Fruit fly (Drosophila melanogaster) whole organism, embryonic: ENCODE measurements around the gene CG14174.

Experiments
- Antp ChIP-seq: fragments of 200-800 bp; sonication (Bioruptor generic); optimal IDR thresholded peaks from 3 replicates; lab custom pipeline; 2016; ENCODE audit warnings: missing biosample characterization, missing genetic modification characterization
- CG1024 ChIP-seq: fragments of 200-800 bp; sonication (Bioruptor generic); IDR thresholded peaks from 2 replicates; pipeline ENCODE4 v1.3.6; 2022; ENCODE audit warnings: missing biosample characterization, missing genetic modification characterization
- CG10267 ChIP-seq: fragments of 200-800 bp; sonication (Bioruptor generic); optimal IDR thresholded peaks from 2 replicates; lab custom pipeline; 2018; ENCODE audit warnings: missing biosample characterization, mild to moderate bottlenecking, missing genetic modification characterization, moderate library complexity
- CG10565 ChIP-seq: fragments of 200-800 bp; sonication (Bioruptor generic); optimal IDR thresholded peaks from 3 replicates; lab custom pipeline; 2016; ENCODE audit warnings: missing biosample characterization, mild to moderate bottlenecking, missing genetic modification characterization
- CG10979 ChIP-seq: fragments of 200-800 bp; sonication (Bioruptor generic); optimal IDR thresholded peaks from 2 replicates; lab custom pipeline; 2018; ENCODE audit warnings: missing biosample characterization, mild to moderate bottlenecking, missing genetic modification characterization, moderate library complexity
- CG13287 ChIP-seq: fragments of 200-800 bp; sonication (Bioruptor generic); IDR thresholded peaks from 2 replicates; pipeline ENCODE4 v1.3.6; 2022; ENCODE audit warnings: missing biosample characterization, missing genetic modification characterization; ENCODE audit not compliant: partially characterized antibody
- CG17359 ChIP-seq: fragments of 200-800 bp; sonication (Bioruptor generic); optimal IDR thresholded peaks from 3 replicates; lab custom pipeline; 2018; ENCODE audit warnings: missing biosample characterization, mild to moderate bottlenecking, missing genetic modification characterization, moderate library complexity
- CG17361 ChIP-seq: fragments of 200-800 bp; sonication (Bioruptor generic); IDR thresholded peaks from 3 replicates; pipeline ENCODE4 v1.3.6; 2022; ENCODE audit warnings: missing biosample characterization, missing genetic modification characterization
- CG17568 ChIP-seq: fragments of 200-800 bp; sonication (Bioruptor generic); optimal IDR thresholded peaks from 2 replicates; lab custom pipeline; 2018; ENCODE audit warnings: missing biosample characterization, mild to moderate bottlenecking, missing genetic modification characterization, moderate library complexity
- CG18619 ChIP-seq: fragments of 200-800 bp; sonication (Bioruptor generic); optimal IDR thresholded peaks from 3 replicates; lab custom pipeline; 2017; ENCODE audit warnings: missing biosample characterization, mild to moderate bottlenecking, missing genetic modification characterization
- CG2678 ChIP-seq: fragments of 200-800 bp; sonication (Bioruptor generic); optimal IDR thresholded peaks from 3 replicates; lab custom pipeline; 2019; ENCODE audit warnings: missing biosample characterization, mild to moderate bottlenecking, missing genetic modification characterization, moderate library complexity
- CG2889 ChIP-seq: fragments of 200-800 bp; sonication (Bioruptor generic); IDR thresholded peaks from 3 replicates; pipeline ENCODE4 v1.3.6; 2022; ENCODE audit warnings: missing biosample characterization, missing genetic modification characterization
- CG4404 ChIP-seq: fragments of 200-800 bp; sonication (Bioruptor generic); IDR thresholded peaks from 2 replicates; pipeline ENCODE4 v1.3.6; 2022; ENCODE audit warnings: missing biosample characterization, missing genetic modification characterization
- CG4707 ChIP-seq: fragments of 200-800 bp; sonication (Bioruptor generic); optimal IDR thresholded peaks from 2 replicates; lab custom pipeline; 2018; ENCODE audit warnings: missing biosample characterization, mild to moderate bottlenecking, missing genetic modification characterization, moderate library complexity
- CG5245 ChIP-seq: fragments of 200-800 bp; sonication (Bioruptor generic); optimal IDR thresholded peaks from 3 replicates; lab custom pipeline; 2016; ENCODE audit warnings: missing biosample characterization, missing genetic modification characterization
- CG6254 ChIP-seq: fragments of 200-800 bp; sonication (Bioruptor generic); optimal IDR thresholded peaks from 3 replicates; lab custom pipeline; 2017; ENCODE audit warnings: mild to moderate bottlenecking, missing biosample characterization, missing genetic modification reagents, missing genetic modification characterization
- CG6689 ChIP-seq: fragments of 200-800 bp; sonication (Bioruptor generic); IDR thresholded peaks from 2 replicates; pipeline ENCODE4 v1.3.6; 2022; ENCODE audit warnings: missing biosample characterization, missing genetic modification characterization
- CG7357 ChIP-seq: fragments of 200-800 bp; sonication (Bioruptor generic); IDR thresholded peaks from 3 replicates; pipeline ENCODE4 v1.3.6; 2022; ENCODE audit warnings: missing biosample characterization, missing genetic modification characterization
- CG7928 ChIP-seq: fragments of 200-800 bp; sonication (Bioruptor generic); optimal IDR thresholded peaks from 2 replicates; lab custom pipeline; 2017; ENCODE audit warnings: missing biosample characterization, mild to moderate bottlenecking, missing genetic modification characterization
- CG8089 ChIP-seq: fragments of 200-800 bp; sonication (Bioruptor generic); optimal IDR thresholded peaks from 3 replicates; lab custom pipeline; 2016; ENCODE audit warnings: missing biosample characterization, missing genetic modification characterization
- CG9817 ChIP-seq: fragments of 200-800 bp; sonication (Bioruptor generic); optimal IDR thresholded peaks from 2 replicates; lab custom pipeline; 2018; ENCODE audit warnings: missing biosample characterization, mild to moderate bottlenecking, missing genetic modification characterization, moderate library complexity
- D ChIP-seq, 2 experiments: fragments of 200-800 bp in 1 of 2; fragments of >200 bp in 1 of 2; sonication (Bioruptor generic) in 1 of 2; optimal IDR thresholded peaks; 2 replicates in 1 of 2; 3 replicates in 1 of 2; lab custom pipeline; 2017; ENCODE audit warnings: mild to moderate bottlenecking in 1 of 2, missing biosample characterization in 1 of 2, missing genetic modification characterization in 1 of 2, missing genetic modification reagents in 1 of 2
- Deaf1 ChIP-seq: fragments of 200-800 bp; optimal IDR thresholded peaks from 3 replicates; lab custom pipeline; 2019; ENCODE audit warnings: missing biosample characterization, mild to moderate bottlenecking, missing genetic modification characterization, moderate library complexity
- E2f1 ChIP-seq: fragments of 200-800 bp; sonication (Bioruptor generic); IDR thresholded peaks from 2 replicates; pipeline ENCODE4 v1.3.6; 2022; ENCODE audit warnings: missing biosample characterization, missing genetic modification characterization
- GATAe ChIP-seq: fragments of 200-800 bp; sonication (Bioruptor generic); conservative IDR thresholded peaks from 2 replicates; pipeline ENCODE4 v1.3.6; 2022; ENCODE audit warnings: missing biosample characterization, missing genetic modification characterization
- Gug ChIP-seq: fragments of 200-800 bp; sonication (Bioruptor generic); IDR thresholded peaks from 4 replicates; pipeline ENCODE4 v1.3.6; 2022; ENCODE audit warnings: missing biosample characterization, missing genetic modification characterization
- Hmr ChIP-seq: fragments of 200-800 bp; sonication (Bioruptor generic); optimal IDR thresholded peaks from 3 replicates; lab custom pipeline; 2017; ENCODE audit warnings: mild to moderate bottlenecking, missing biosample characterization, missing genetic modification reagents, missing genetic modification characterization
- Mrtf ChIP-seq: fragments of 200-800 bp; sonication (Bioruptor generic); IDR thresholded peaks from 3 replicates; pipeline ENCODE4 v1.3.6; 2022; ENCODE audit warnings: missing biosample characterization, missing genetic modification characterization
- Side ChIP-seq: fragments of 200-800 bp; sonication (Bioruptor generic); optimal IDR thresholded peaks from 2 replicates; lab custom pipeline; 2016; ENCODE audit warnings: missing biosample characterization, missing genetic modification characterization
- Sox100B ChIP-seq: fragments of 200-800 bp; sonication (Bioruptor generic); optimal IDR thresholded peaks from 3 replicates; lab custom pipeline; 2018; ENCODE audit warnings: missing biosample characterization, mild to moderate bottlenecking, missing genetic modification characterization
- bbx ChIP-seq: fragments of 200-800 bp; sonication (Bioruptor generic); IDR thresholded peaks from 2 replicates; pipeline ENCODE4 v1.3.6; 2022; ENCODE audit warnings: missing biosample characterization, missing genetic modification characterization; ENCODE audit not compliant: partially characterized antibody
- caup ChIP-seq: fragments of 200-800 bp; sonication (Bioruptor generic); optimal IDR thresholded peaks from 3 replicates; lab custom pipeline; 2017; ENCODE audit warnings: missing biosample characterization, mild to moderate bottlenecking, missing genetic modification characterization, moderate library complexity; ENCODE audit not compliant: severe bottlenecking
- crp ChIP-seq, 2 experiments: fragments of 200-800 bp; sonication (Bioruptor generic); optimal IDR thresholded peaks; 2 replicates in 1 of 2; 3 replicates in 1 of 2; lab custom pipeline; 2017; ENCODE audit warnings: missing biosample characterization in 2 of 2, missing genetic modification characterization in 2 of 2, mild to moderate bottlenecking in 1 of 2, moderate library complexity in 1 of 2
- dmrt99B ChIP-seq: fragments of 200-800 bp; sonication (Bioruptor generic); optimal IDR thresholded peaks from 2 replicates; lab custom pipeline; 2018; ENCODE audit warnings: missing biosample characterization, mild to moderate bottlenecking, missing genetic modification characterization, moderate library complexity
- lola ChIP-seq, 3 experiments: fragments of >200 bp in 2 of 3; fragments of 200-800 bp in 1 of 3; sonication (Bioruptor generic) in 1 of 3; optimal IDR thresholded peaks; 2 replicates each; lab custom pipeline; 2017 to 2019; ENCODE audit warnings: missing biosample characterization in 3 of 3, missing genetic modification characterization in 3 of 3, mild to moderate bottlenecking in 1 of 3, moderate library complexity in 1 of 3
- maf-S ChIP-seq: fragments of 200-800 bp; sonication (Bioruptor generic); optimal IDR thresholded peaks from 2 replicates; lab custom pipeline; 2016; ENCODE audit warnings: missing biosample characterization, missing genetic modification characterization
- mld ChIP-seq: fragments of 200-800 bp; sonication (Bioruptor generic); IDR thresholded peaks from 3 replicates; pipeline ENCODE4 v1.3.6; 2022; ENCODE audit warnings: missing biosample characterization, missing genetic modification characterization; ENCODE audit not compliant: partially characterized antibody
- nerfin-2 ChIP-seq: fragments of 200-800 bp; sonication (Bioruptor generic); IDR thresholded peaks from 2 replicates; pipeline ENCODE4 v1.3.6; 2022; ENCODE audit warnings: missing biosample characterization, missing genetic modification characterization; ENCODE audit not compliant: partially characterized antibody
- nom ChIP-seq: fragments of 200-800 bp; sonication (Bioruptor generic); optimal IDR thresholded peaks from 2 replicates; lab custom pipeline; 2017; ENCODE audit warnings: missing biosample characterization, missing genetic modification characterization, mild to moderate bottlenecking, moderate library complexity, missing genetic modification reagents
- oc ChIP-seq: fragments of 200-800 bp; sonication (Bioruptor generic); optimal IDR thresholded peaks from 2 replicates; lab custom pipeline; 2018; ENCODE audit warnings: missing biosample characterization, mild to moderate bottlenecking, missing genetic modification characterization, moderate library complexity
- pum ChIP-seq: fragments of 200-800 bp; sonication (Bioruptor generic); optimal IDR thresholded peaks from 2 replicates; lab custom pipeline; 2016; ENCODE audit warnings: missing biosample characterization, missing genetic modification characterization
- row ChIP-seq: fragments of 200-800 bp; sonication (Bioruptor generic); IDR thresholded peaks from 3 replicates; pipeline ENCODE4 v1.3.6; 2022; ENCODE audit warnings: missing biosample characterization, missing genetic modification characterization
- sna ChIP-seq: fragments of 200-800 bp; sonication (Bioruptor generic); IDR thresholded peaks from 2 replicates; pipeline ENCODE4 v1.3.6; 2022; ENCODE audit warnings: missing biosample characterization, missing genetic modification characterization; ENCODE audit not compliant: partially characterized antibody
- tll ChIP-seq, 2 experiments: fragments of 200-800 bp in 1 of 2; fragments of >200 bp in 1 of 2; sonication (Bioruptor generic) in 1 of 2; optimal IDR thresholded peaks; 2 replicates each; lab custom pipeline; 2017 to 2019; ENCODE audit warnings: missing biosample characterization in 2 of 2, missing genetic modification characterization in 2 of 2, mild to moderate bottlenecking in 1 of 2, moderate library complexity in 1 of 2
- tx ChIP-seq: fragments of 200-800 bp; sonication (Bioruptor generic); optimal IDR thresholded peaks from 2 replicates; lab custom pipeline; 2016; ENCODE audit warnings: missing biosample characterization, missing genetic modification characterization
- vvl ChIP-seq: fragments of 200-800 bp; sonication (Bioruptor generic); IDR thresholded peaks from 2 replicates; pipeline ENCODE4 v1.3.6; 2022; ENCODE audit warnings: missing biosample characterization, missing genetic modification characterization
- wor ChIP-seq: fragments of 200-800 bp; sonication (Bioruptor generic); IDR thresholded peaks from 2 replicates; pipeline ENCODE4 v1.3.6; 2022; ENCODE audit warnings: missing biosample characterization, missing genetic modification characterization
- zen2 ChIP-seq: fragments of 200-800 bp; sonication (Bioruptor generic); IDR thresholded peaks from 3 replicates; pipeline ENCODE4 v1.3.6; 2022; ENCODE audit warnings: missing biosample characterization, missing genetic modification characterization; ENCODE audit not compliant: partially characterized antibody

Gene CG14174

DNA sequence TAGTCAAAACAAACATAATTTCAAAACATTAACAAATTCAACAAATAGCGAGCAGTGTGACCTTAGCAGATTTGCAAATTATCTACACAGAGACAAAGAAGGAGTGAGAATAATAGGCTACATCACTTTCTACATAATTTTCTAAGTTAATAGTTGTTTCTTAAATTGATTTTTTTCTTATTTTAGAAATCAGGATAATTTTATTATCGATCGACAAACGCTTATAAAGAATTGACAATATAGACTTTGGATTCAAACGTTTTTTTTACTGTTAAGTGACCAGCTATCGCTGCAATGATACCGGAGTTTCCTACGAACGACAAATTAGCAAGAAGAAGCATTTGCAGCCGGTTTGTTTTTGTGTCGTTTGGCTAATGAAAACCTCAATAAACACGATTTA, 4.0 kb downstream of the CG14174 start, which contains the start of the genes nbs and defl (continued):
- peak in 1 of 2 experiments; percentile 28 for TF ChIP-seq crp (GFP tag; optimal IDR thresholded peaks at IDR 0.05; lab: Kevin White, UChicago)
- TF ChIP-seq Hmr (GFP tag; lab: Kevin White, UChicago): no peak
- TF ChIP-seq vvl (GFP tag; lab: Robert Waterston, UW): peak; percentile 77
- peak; percentile 52 for TF ChIP-seq CG10267
- no peak for TF ChIP-seq CG17568 (GFP tag; lab: Kevin White, UChicago)
- peak; percentile 54; the same call in 2 of the 3 replicates for TF ChIP-seq CG2889 (GFP tag; lab: Robert Waterston, UW)
- TF ChIP-seq Mrtf: 0 out of 3 replicates have a peak, but pooled peaks have one; percentile 49
- no peak for TF ChIP-seq oc (tag; lab: Kevin White, UChicago)
- TF ChIP-seq nerfin-2 (GFP tag; lab: Robert Waterston, UW): no peak
- no peak for TF ChIP-seq sna (GFP tag; lab: Robert Waterston, UW)
- TF ChIP-seq Gug (GFP tag; lab: Robert Waterston, UW): peak; percentile 61; the same call in 3 of the 4 replicates
- TF ChIP-seq lola (GFP tag; optimal IDR thresholded peaks at IDR 0.05; lab: Kevin White, UChicago): peak in 1 of 3 experiments; percentile 56
- no peak for TF ChIP-seq dmrt99B (tag; lab: Kevin White, UChicago)
- TF ChIP-seq CG5245: peak; percentile 32
- TF ChIP-seq CG4404 (GFP tag; lab: Robert Waterston, UW): peak; percentile 69
- peak; percentile 86 for TF ChIP-seq CG17361 (GFP tag; lab: Robert Waterston, UW)
- TF ChIP-seq maf-S: peak; percentile 32
- no peak for TF ChIP-seq D (optimal IDR thresholded peaks at IDR 0.05; lab: Kevin White, UChicago)
- TF ChIP-seq D (GFP tag; optimal IDR thresholded peaks at IDR 0.05; lab: Kevin White, UChicago): no peak
- no peak for TF ChIP-seq nom (GFP tag; lab: Kevin White, UChicago)
- TF ChIP-seq bbx (GFP tag; lab: Robert Waterston, UW): no peak
- TF ChIP-seq CG7357 (GFP tag; lab: Robert Waterston, UW): 0 out of 3 replicates have a peak, but pooled peaks have one; percentile 55
- peak; percentile 61 for TF ChIP-seq pum (GFP tag; lab: Kevin White, UChicago)
- no peak for TF ChIP-seq CG6254 (GFP tag; lab: Kevin White, UChicago)
- TF ChIP-seq CG7928 (GFP tag; lab: Kevin White, UChicago): no peak
- TF ChIP-seq tll (GFP tag; optimal IDR thresholded peaks at IDR 0.05; lab: Kevin White, UChicago): no peak
- no peak for TF ChIP-seq CG10565 (GFP tag; lab: Kevin White, UChicago)
- TF ChIP-seq CG10979 (tag; lab: Kevin White, UChicago): peak; percentile 46
- peak; percentile 75 for TF ChIP-seq Side (GFP tag; lab: Kevin White, UChicago)
- peak; percentile 61 for TF ChIP-seq CG9817 (tag; lab: Kevin White, UChicago)
- peak; percentile 68 for TF ChIP-seq CG6689 (GFP tag; lab: Robert Waterston, UW)
- TF ChIP-seq E2f1: peak; percentile 72
- peak; percentile 96 for TF ChIP-seq row
- peak; percentile 41 for TF ChIP-seq CG8089 (GFP tag; lab: Kevin White, UChicago)
- TF ChIP-seq CG17359 (tag; lab: Kevin White, UChicago): peak; percentile 49
- no peak for TF ChIP-seq CG4707 (GFP tag; lab: Kevin White, UChicago)
- no peak for TF ChIP-seq mld
- no peak; the same call in 2 of the 3 replicates for TF ChIP-seq zen2 (GFP tag; lab: Robert Waterston, UW)
- no peak for TF ChIP-seq Deaf1 (tag; lab: Kevin White, UChicago)
- peak; percentile 79 for TF ChIP-seq CG2678
- peak; percentile 48 for TF ChIP-seq Antp (GFP tag; lab: Kevin White, UChicago)
- TF ChIP-seq wor (GFP tag; lab: Robert Waterston, UW): no peak
- TF ChIP-seq GATAe (GFP tag; lab: Robert Waterston, UW): peak; percentile 73
- no peak for TF ChIP-seq CG18619 (GFP tag; lab: Kevin White, UChicago)
- peak; percentile 33; the same call in 1 of the 2 replicates for TF ChIP-seq CG1024 (GFP tag; lab: Robert Waterston, UW)
- peak; percentile 57 for TF ChIP-seq tx (GFP tag; lab: Kevin White, UChicago)
- no peak for TF ChIP-seq Sox100B
- no peak for TF ChIP-seq caup (GFP tag; lab: Kevin White, UChicago)
- peak; percentile 74 for TF ChIP-seq CG13287 (GFP tag; lab: Robert Waterston, UW)
